Fruit fly (Drosophila melanogaster): ENCODE results near the gene Ets21C.

DNA sequence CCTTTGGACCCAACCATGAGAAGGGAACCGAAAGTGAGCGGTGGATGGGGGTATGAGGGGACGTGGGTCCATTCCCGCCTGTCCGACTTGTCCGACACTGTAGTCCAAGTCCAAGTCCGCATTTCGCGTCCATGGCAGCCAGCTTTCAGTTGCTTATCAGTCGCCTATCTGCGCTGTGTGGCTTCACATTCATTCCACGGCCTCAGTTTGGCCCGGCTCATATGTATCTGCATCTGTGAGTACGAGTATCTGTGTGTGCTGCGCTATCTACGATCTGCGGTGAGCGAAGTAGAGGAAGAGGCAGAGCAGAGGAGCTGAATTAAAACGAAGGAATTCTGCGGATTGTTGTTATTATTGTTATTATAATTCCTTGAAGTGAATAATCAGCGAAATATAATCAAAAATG, 28.2 kb downstream of the Ets21C start:
- TF ChIP-seq CG1602 (GFP tag; optimal IDR thresholded peaks at IDR 0.05) (no peak), CG15011 (GFP tag; optimal IDR thresholded peaks at IDR 0.05) (no peak), dpn (GFP tag; optimal IDR thresholded peaks at IDR 0.05) (no peak), inv (GFP tag; IDR thresholded peaks at IDR 0.05; ENCODE audit: partially characterized antibody) (no peak), Oli (tag; optimal IDR thresholded peaks at IDR 0.05) (no peak), sima (GFP tag; optimal IDR thresholded peaks at IDR 0.05) (no peak), CG1603 (tag; optimal IDR thresholded peaks at IDR 0.05) (no peak)

Measured in whole organism, embryonic.